Fruit fly (Drosophila melanogaster): ENCODE results near the gene Or2a.
A peak's percentile ranks its signal among the peaks of the same experiment; 100 is the strongest.

Or2a gene

DNA sequence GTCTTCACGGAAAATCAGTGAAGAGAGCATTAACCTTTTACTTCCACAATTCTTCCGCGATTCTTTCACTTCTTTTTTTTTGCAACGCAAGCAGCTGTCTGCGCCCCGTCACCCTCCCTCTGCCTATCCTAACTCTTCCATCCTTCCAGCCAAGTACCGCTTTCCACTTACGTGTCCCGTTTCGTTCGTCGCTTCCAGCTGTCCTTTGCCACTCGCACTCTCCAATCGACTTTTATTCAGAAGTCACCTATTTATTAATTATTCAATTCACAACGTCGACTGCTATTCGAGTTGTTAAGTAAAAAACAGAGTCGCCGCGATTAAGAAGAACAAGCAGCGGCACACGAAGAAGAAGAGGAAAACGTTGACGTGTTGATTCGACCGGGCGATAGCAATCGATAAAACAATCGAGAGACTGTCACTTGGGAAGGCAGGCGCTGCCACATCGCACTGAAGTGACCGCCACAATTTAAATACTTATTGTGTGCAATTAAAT lies 28.7 kb downstream of the Or2a start, which contains the start of gene Grp170 (continued):
- TF ChIP-seq CG12104 (GFP tag; optimal IDR thresholded peaks at IDR 0.05) (no peak), Dbx (GFP tag; IDR thresholded peaks at IDR 0.05) (no peak), ewg (GFP tag; optimal IDR thresholded peaks at IDR 0.05) (no peak), CG18764 (GFP tag; optimal IDR thresholded peaks at IDR 0.05) (no peak), Dad (GFP tag; optimal IDR thresholded peaks at IDR 0.05) (no peak), CG10366 (GFP tag; IDR thresholded peaks at IDR 0.05) (no peak), E2f2 (GFP tag; IDR thresholded peaks at IDR 0.05) (peak; percentile 98), CG6175 (GFP tag; IDR thresholded peaks at IDR 0.05) (no peak), CG34376 (GFP tag; optimal IDR thresholded peaks at IDR 0.05) (peak; percentile 38), CG10654 (GFP tag; optimal IDR thresholded peaks at IDR 0.05) (no peak), Scr (GFP tag; IDR thresholded peaks at IDR 0.05; ENCODE audit: partially characterized antibody) (peak; percentile 86), CG17568 (GFP tag; optimal IDR thresholded peaks at IDR 0.05) (no peak), CG1603 (tag; optimal IDR thresholded peaks at IDR 0.05) (peak; percentile 63), tll (GFP tag; optimal IDR thresholded peaks at IDR 0.05) (peak in 1 of 2 experiments; percentile 52), CG16815 (GFP tag; optimal IDR thresholded peaks at IDR 0.05) (no peak), ara (GFP tag; IDR thresholded peaks at IDR 0.05) (no peak), danr (GFP tag; IDR thresholded peaks at IDR 0.05) (no peak), Sry-δ (GFP tag; optimal IDR thresholded peaks at IDR 0.05) (peak; percentile 84), gcm (GFP tag; optimal IDR thresholded peaks at IDR 0.05) (no peak), CG8478 (optimal IDR thresholded peaks at IDR 0.05) (no peak), nerfin-1 (tag; optimal IDR thresholded peaks at IDR 0.05) (no peak), pzg (GFP tag; optimal IDR thresholded peaks at IDR 0.05) (peak; percentile 91), prd (optimal IDR thresholded peaks at IDR 0.05) (no peak), prd (GFP tag; IDR thresholded peaks at IDR 0.05) (no peak), Ptx1 (GFP tag; IDR thresholded peaks at IDR 0.05) (no peak), fd3F (GFP tag; optimal IDR thresholded peaks at IDR 0.05) (no peak), CG33213 (GFP tag; optimal IDR thresholded peaks at IDR 0.05) (no peak), Hmx (GFP tag; optimal IDR thresholded peaks at IDR 0.05) (no peak), CG3726 (GFP tag; IDR thresholded peaks at IDR 0.05) (no peak), CG17802 (tag; optimal IDR thresholded peaks at IDR 0.05) (no peak), CG43689 (GFP tag; IDR thresholded peaks at IDR 0.05) (no peak), zfh1 (GFP tag; IDR thresholded peaks at IDR 0.05) (no peak), CG16813 (GFP tag; IDR thresholded peaks at IDR 0.05; ENCODE audit: partially characterized antibody) (peak; percentile 87), CG7786 (GFP tag; optimal IDR thresholded peaks at IDR 0.05) (no peak), Doc3 (GFP tag; IDR thresholded peaks at IDR 0.05; ENCODE audit: partially characterized antibody) (peak; percentile 69), D19A (tag; optimal IDR thresholded peaks at IDR 0.05) (no peak), CG7556 (GFP tag; optimal IDR thresholded peaks at IDR 0.05) (no peak), NfI (GFP tag; optimal IDR thresholded peaks at IDR 0.05) (no peak), D (optimal IDR thresholded peaks at IDR 0.05) (no peak), D (GFP tag; optimal IDR thresholded peaks at IDR 0.05) (no peak), Mes4 (GFP tag; optimal IDR thresholded peaks at IDR 0.05) (no peak), bsh (GFP tag; optimal IDR thresholded peaks at IDR 0.05) (no peak), HLH54F (GFP tag; optimal IDR thresholded peaks at IDR 0.05) (no peak), CG10209 (GFP tag; optimal IDR thresholded peaks at IDR 0.05) (no peak), pho (GFP tag; optimal IDR thresholded peaks at IDR 0.05) (no peak), Spps (tag; optimal IDR thresholded peaks at IDR 0.05) (no peak), Med (GFP tag) (peak; percentile 90), CG32767 (GFP tag; IDR thresholded peaks at IDR 0.05) (no peak), cas (GFP tag; IDR thresholded peaks at IDR 0.05) (no peak), CG2678 (tag; optimal IDR thresholded peaks at IDR 0.05) (peak; percentile 12), btn (GFP tag; optimal IDR thresholded peaks at IDR 0.05) (no peak), CG10267 (tag; optimal IDR thresholded peaks at IDR 0.05) (peak; percentile 47)
